Fruit fly (Drosophila melanogaster) whole organism, embryonic: Measurements from ENCODE around the gene Cyp12a5.
A peak's percentile ranks its signal among the peaks of the same experiment; 100 is the strongest.

Source experiments
- Antp ChIP-seq: fragments of 200-800 bp; sonication (Bioruptor generic); optimal IDR thresholded peaks from 3 replicates; lab custom pipeline; 2016; ENCODE audit warnings: missing biosample characterization, missing genetic modification characterization
- Asciz ChIP-seq: fragments of 200-800 bp; sonication (Bioruptor generic); optimal IDR thresholded peaks from 2 replicates; lab custom pipeline; 2017; ENCODE audit warnings: missing biosample characterization, mild to moderate bottlenecking, missing genetic modification characterization, missing genetic modification reagents
- CG10959 ChIP-seq: fragments of 200-800 bp; sonication (Bioruptor generic); IDR thresholded peaks from 2 replicates; pipeline ENCODE4 v1.3.6; 2022; ENCODE audit warnings: missing biosample characterization, missing genetic modification characterization
- CG10979 ChIP-seq: fragments of 200-800 bp; sonication (Bioruptor generic); optimal IDR thresholded peaks from 2 replicates; lab custom pipeline; 2018; ENCODE audit warnings: missing biosample characterization, mild to moderate bottlenecking, missing genetic modification characterization, moderate library complexity
- CG11398 ChIP-seq: fragments of 200-800 bp; sonication (Bioruptor generic); optimal IDR thresholded peaks from 2 replicates; lab custom pipeline; 2016; ENCODE audit warnings: missing biosample characterization, missing genetic modification characterization
- CG11456 ChIP-seq: fragments of 200-800 bp; sonication (Bioruptor generic); IDR thresholded peaks from 3 replicates; pipeline ENCODE4 v1.3.6; 2022; ENCODE audit warnings: missing biosample characterization, missing genetic modification characterization
- CG11695 ChIP-seq: fragments of 200-800 bp; sonication (Bioruptor generic); IDR thresholded peaks from 3 replicates; pipeline ENCODE4 v1.3.6; 2022; ENCODE audit warnings: missing biosample characterization, missing genetic modification characterization
- CG12391 ChIP-seq: fragments of 200-800 bp; sonication (Bioruptor generic); optimal IDR thresholded peaks from 3 replicates; lab custom pipeline; 2018; ENCODE audit warnings: missing biosample characterization, mild to moderate bottlenecking, missing genetic modification characterization, moderate library complexity
- CG14667 ChIP-seq: fragments of 200-800 bp; sonication (Bioruptor generic); IDR thresholded peaks from 2 replicates; pipeline ENCODE4 v1.3.6; 2022; ENCODE audit warnings: missing biosample characterization, missing genetic modification characterization
- CG17328 ChIP-seq: fragments of 200-800 bp; sonication (Bioruptor generic); IDR thresholded peaks from 2 replicates; pipeline ENCODE4 v1.3.6; 2022; ENCODE audit warnings: missing biosample characterization, missing genetic modification characterization
- CG17359 ChIP-seq: fragments of 200-800 bp; sonication (Bioruptor generic); optimal IDR thresholded peaks from 3 replicates; lab custom pipeline; 2018; ENCODE audit warnings: missing biosample characterization, mild to moderate bottlenecking, missing genetic modification characterization, moderate library complexity
- CG17385 ChIP-seq: fragments of 200-800 bp; sonication (Bioruptor generic); optimal IDR thresholded peaks from 3 replicates; lab custom pipeline; 2018; ENCODE audit warnings: missing biosample characterization, mild to moderate bottlenecking, missing genetic modification characterization
- CG2202 ChIP-seq: fragments of 200-800 bp; sonication (Bioruptor generic); optimal IDR thresholded peaks from 2 replicates; lab custom pipeline; 2018; ENCODE audit warnings: missing biosample characterization, mild to moderate bottlenecking, missing genetic modification characterization
- CG2875 ChIP-seq: fragments of 200-800 bp; sonication (Bioruptor generic); optimal IDR thresholded peaks from 2 replicates; lab custom pipeline; 2017; ENCODE audit warnings: missing biosample characterization, mild to moderate bottlenecking, missing genetic modification characterization, missing genetic modification reagents
- CG30403 ChIP-seq: fragments of 200-800 bp; sonication (Bioruptor generic); optimal IDR thresholded peaks from 3 replicates; lab custom pipeline; 2016; ENCODE audit warnings: missing biosample characterization, missing genetic modification characterization
- CG31224 ChIP-seq: fragments of 200-800 bp; sonication (Bioruptor generic); IDR thresholded peaks from 2 replicates; pipeline ENCODE4 v1.3.6; 2022; ENCODE audit warnings: missing biosample characterization, missing genetic modification characterization
- CG32772 ChIP-seq: fragments of 200-800 bp; sonication (Bioruptor generic); IDR thresholded peaks from 2 replicates; pipeline ENCODE4 v1.3.6; 2022; ENCODE audit warnings: missing biosample characterization, missing genetic modification characterization
- CG33213 ChIP-seq: fragments of 200-800 bp; sonication (Bioruptor generic); optimal IDR thresholded peaks from 3 replicates; lab custom pipeline; 2016; ENCODE audit warnings: missing biosample characterization, missing genetic modification characterization
- CG34376 ChIP-seq: fragments of 200-800 bp; sonication (Bioruptor generic); optimal IDR thresholded peaks from 2 replicates; lab custom pipeline; 2018; ENCODE audit warnings: missing biosample characterization, mild to moderate bottlenecking, missing genetic modification characterization
- CG6254 ChIP-seq: fragments of 200-800 bp; sonication (Bioruptor generic); optimal IDR thresholded peaks from 3 replicates; lab custom pipeline; 2017; ENCODE audit warnings: mild to moderate bottlenecking, missing biosample characterization, missing genetic modification reagents, missing genetic modification characterization
- CG8290 ChIP-seq, 3 experiments: fragments of 200-800 bp; sonication (Bioruptor generic); optimal IDR thresholded peaks; 2 replicates each; lab custom pipeline; 2016 to 2019; ENCODE audit warnings: missing biosample characterization in 3 of 3, missing genetic modification characterization in 3 of 3, mild to moderate bottlenecking in 2 of 3, moderate library complexity in 1 of 3
- CG8359 ChIP-seq: fragments of 200-800 bp; sonication (Bioruptor generic); optimal IDR thresholded peaks from 2 replicates; lab custom pipeline; 2017; ENCODE audit warnings: missing biosample characterization, mild to moderate bottlenecking, missing genetic modification characterization, borderline replicate concordance
- CG8388 ChIP-seq: fragments of 200-800 bp; sonication (Bioruptor generic); optimal IDR thresholded peaks from 2 replicates; lab custom pipeline; 2019; ENCODE audit warnings: missing biosample characterization, mild to moderate bottlenecking, missing genetic modification characterization, moderate library complexity
- D ChIP-seq, 2 experiments: fragments of 200-800 bp in 1 of 2; fragments of >200 bp in 1 of 2; sonication (Bioruptor generic) in 1 of 2; optimal IDR thresholded peaks; 2 replicates in 1 of 2; 3 replicates in 1 of 2; lab custom pipeline; 2017; ENCODE audit warnings: mild to moderate bottlenecking in 1 of 2, missing biosample characterization in 1 of 2, missing genetic modification characterization in 1 of 2, missing genetic modification reagents in 1 of 2
- Hmr ChIP-seq: fragments of 200-800 bp; sonication (Bioruptor generic); optimal IDR thresholded peaks from 3 replicates; lab custom pipeline; 2017; ENCODE audit warnings: mild to moderate bottlenecking, missing biosample characterization, missing genetic modification reagents, missing genetic modification characterization
- Hsf ChIP-seq: fragments of 200-800 bp; sonication (Bioruptor generic); optimal IDR thresholded peaks from 3 replicates; lab custom pipeline; 2016; ENCODE audit warnings: missing biosample characterization, missing genetic modification characterization
- Lhr ChIP-seq: fragments of 200-800 bp; sonication (Bioruptor generic); optimal IDR thresholded peaks from 3 replicates; lab custom pipeline; 2017; ENCODE audit warnings: mild to moderate bottlenecking, missing biosample characterization, missing genetic modification reagents, missing genetic modification characterization
- NC2β ChIP-seq: fragments of 200-800 bp; sonication (Bioruptor generic); optimal IDR thresholded peaks from 2 replicates; lab custom pipeline; 2016; ENCODE audit warnings: missing biosample characterization, missing genetic modification characterization
- PHDP ChIP-seq: fragments of 200-800 bp; sonication (Bioruptor generic); optimal IDR thresholded peaks from 3 replicates; lab custom pipeline; 2018; ENCODE audit warnings: missing biosample characterization, mild to moderate bottlenecking, missing genetic modification characterization, moderate library complexity
- Sry-δ ChIP-seq: fragments of 200-800 bp; sonication (Bioruptor generic); optimal IDR thresholded peaks from 2 replicates; lab custom pipeline; 2016; ENCODE audit warnings: missing biosample characterization, missing genetic modification characterization
- Xbp1 ChIP-seq: fragments of 200-800 bp; sonication (Bioruptor generic); optimal IDR thresholded peaks from 3 replicates; lab custom pipeline; 2016; ENCODE audit warnings: missing biosample characterization, mild to moderate bottlenecking, missing genetic modification characterization
- ap ChIP-seq: fragments of 200-800 bp; sonication (Bioruptor generic); IDR thresholded peaks from 2 replicates; pipeline ENCODE4 v1.3.6; 2022; ENCODE audit warnings: missing biosample characterization, missing genetic modification characterization
- az2 ChIP-seq: fragments of 200-800 bp; sonication (Bioruptor generic); optimal IDR thresholded peaks from 3 replicates; lab custom pipeline; 2016; ENCODE audit warnings: missing biosample characterization, missing genetic modification characterization
- chif ChIP-seq, 2 experiments: fragments of 200-800 bp; sonication (Bioruptor generic); optimal IDR thresholded peaks; 3 replicates each; lab custom pipeline; 2016; ENCODE audit warnings: missing biosample characterization in 2 of 2, missing genetic modification characterization in 2 of 2
- ci ChIP-seq: fragments of 200-800 bp; sonication (Bioruptor generic); IDR thresholded peaks from 3 replicates; pipeline ENCODE4 v1.3.6; 2022; ENCODE audit warnings: missing biosample characterization, missing genetic modification characterization
- crc ChIP-seq: fragments of 200-800 bp; sonication (Bioruptor generic); optimal IDR thresholded peaks from 2 replicates; lab custom pipeline; 2016; ENCODE audit warnings: missing biosample characterization, missing genetic modification characterization
- dmrt99B ChIP-seq: fragments of 200-800 bp; sonication (Bioruptor generic); optimal IDR thresholded peaks from 2 replicates; lab custom pipeline; 2018; ENCODE audit warnings: missing biosample characterization, mild to moderate bottlenecking, missing genetic modification characterization, moderate library complexity
- eve ChIP-seq, 2 experiments: fragments of >200 bp; optimal IDR thresholded peaks; 2 replicates each; lab custom pipeline; 2017; ENCODE audit warnings: missing biosample characterization in 2 of 2, missing genetic modification characterization in 2 of 2
- fu2 ChIP-seq: fragments of 200-800 bp; sonication (Bioruptor generic); optimal IDR thresholded peaks from 2 replicates; lab custom pipeline; 2016; ENCODE audit warnings: missing biosample characterization, missing genetic modification characterization
- gcm ChIP-seq: fragments of 200-800 bp; sonication (Bioruptor generic); optimal IDR thresholded peaks from 2 replicates; lab custom pipeline; 2019; ENCODE audit warnings: missing biosample characterization, mild to moderate bottlenecking, missing genetic modification characterization, moderate library complexity
- gem ChIP-seq: fragments of 200-800 bp; sonication (Bioruptor generic); optimal IDR thresholded peaks from 2 replicates; lab custom pipeline; 2019; ENCODE audit warnings: missing biosample characterization, mild to moderate bottlenecking, missing genetic modification characterization, moderate library complexity
- lmd ChIP-seq: fragments of 200-800 bp; sonication (Bioruptor generic); IDR thresholded peaks from 2 replicates; pipeline ENCODE4 v1.3.6; 2022; ENCODE audit warnings: missing biosample characterization, missing genetic modification characterization
- oc ChIP-seq: fragments of 200-800 bp; sonication (Bioruptor generic); optimal IDR thresholded peaks from 2 replicates; lab custom pipeline; 2018; ENCODE audit warnings: missing biosample characterization, mild to moderate bottlenecking, missing genetic modification characterization, moderate library complexity
- otp ChIP-seq: fragments of 200-800 bp; sonication (Bioruptor generic); IDR thresholded peaks from 3 replicates; pipeline ENCODE4, ENCODE4 v1.3.6; 2022; ENCODE audit warnings: missing biosample characterization, missing genetic modification characterization
- phol ChIP-seq: fragments of 200-800 bp; sonication (Bioruptor generic); optimal IDR thresholded peaks from 3 replicates; lab custom pipeline; 2018; ENCODE audit warnings: missing biosample characterization, mild to moderate bottlenecking, missing genetic modification characterization, moderate library complexity
- pum ChIP-seq: fragments of 200-800 bp; sonication (Bioruptor generic); optimal IDR thresholded peaks from 2 replicates; lab custom pipeline; 2016; ENCODE audit warnings: missing biosample characterization, missing genetic modification characterization
- stc ChIP-seq: fragments of 200-800 bp; sonication (Bioruptor generic); IDR thresholded peaks from 2 replicates; pipeline ENCODE4 v1.3.6; 2022; ENCODE audit warnings: missing biosample characterization, missing genetic modification characterization
- tap ChIP-seq: fragments of 200-800 bp; optimal IDR thresholded peaks from 3 replicates; lab custom pipeline; 2019; ENCODE audit warnings: missing biosample characterization, mild to moderate bottlenecking, missing genetic modification characterization, moderate library complexity
- vvl ChIP-seq: fragments of 200-800 bp; sonication (Bioruptor generic); IDR thresholded peaks from 2 replicates; pipeline ENCODE4 v1.3.6; 2022; ENCODE audit warnings: missing biosample characterization, missing genetic modification characterization

The Cyp12a5 gene

DNA sequence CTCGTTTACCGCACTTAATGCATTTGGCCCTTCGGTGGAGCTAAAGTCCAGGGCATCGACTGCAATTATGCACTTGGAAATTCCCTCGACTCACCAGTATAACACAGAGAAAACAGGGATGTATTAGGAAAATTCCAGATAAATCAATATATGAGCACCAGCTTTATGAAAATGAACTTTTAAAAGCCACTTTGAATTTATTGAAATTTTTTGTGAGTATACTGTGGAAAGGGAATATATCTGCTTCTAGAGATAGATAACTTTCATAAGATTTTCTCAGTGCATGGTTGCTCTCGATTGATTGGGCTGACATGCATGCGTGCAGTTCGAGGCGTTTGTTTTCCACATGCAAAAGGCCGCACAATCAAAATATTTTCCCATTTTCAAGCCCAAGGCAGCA lies 26.6 kb upstream of the Cyp12a5 start (continued):
- TF ChIP-seq CG17385 (GFP tag; lab: Kevin White, UChicago) (no peak), chif (GFP tag; optimal IDR thresholded peaks at IDR 0.05; lab: Kevin White, UChicago) (peak in 1 of 2 experiments; percentile 27), CG2202 (tag; lab: Kevin White, UChicago) (peak; percentile 2), az2 (peak; percentile 25), CG17328 (GFP tag; lab: Robert Waterston, UW) (peak; percentile 61), CG10979 (tag; lab: Kevin White, UChicago) (peak; percentile 67), gcm (GFP tag; lab: Kevin White, UChicago) (peak; percentile 32), Antp (GFP tag; lab: Kevin White, UChicago) (no peak), vvl (GFP tag; lab: Robert Waterston, UW) (0 out of 2 replicates have a peak, but pooled peaks have one; percentile 35), fu2 (GFP tag; lab: Kevin White, UChicago) (no peak), ci (GFP tag; lab: Robert Waterston, UW) (peak; percentile 57; the same call in 1 of the 3 replicates), tap (tag; lab: Kevin White, UChicago) (peak; percentile 43), NC2β (peak; percentile 4), CG32772 (GFP tag; lab: Robert Waterston, UW) (no peak), CG34376 (GFP tag; lab: Kevin White, UChicago) (no peak), CG11695 (GFP tag; lab: Robert Waterston, UW) (no peak), Hsf (GFP tag; lab: Kevin White, UChicago) (peak; percentile 24), pum (GFP tag; lab: Kevin White, UChicago) (peak; percentile 13), Sry-δ (GFP tag; lab: Kevin White, UChicago) (peak; percentile 3), CG17359 (tag; lab: Kevin White, UChicago) (peak; percentile 40), CG33213 (no peak), Xbp1 (peak; percentile 20), CG8359 (GFP tag; lab: Kevin White, UChicago) (peak; percentile 8), D (optimal IDR thresholded peaks at IDR 0.05; lab: Kevin White, UChicago) (no peak), D (GFP tag; optimal IDR thresholded peaks at IDR 0.05; lab: Kevin White, UChicago) (peak; percentile 36), CG14667 (GFP tag; lab: Robert Waterston, UW) (0 out of 2 replicates have a peak, but pooled peaks have one; percentile 28), Lhr (GFP tag; lab: Kevin White, UChicago) (no peak), CG2875 (peak; percentile 19), dmrt99B (tag; lab: Kevin White, UChicago) (peak; percentile 76), CG8388 (GFP tag; lab: Kevin White, UChicago) (peak; percentile 57), CG6254 (GFP tag; lab: Kevin White, UChicago) (peak; percentile 1), Hmr (GFP tag; lab: Kevin White, UChicago) (no peak), CG11456 (GFP tag; lab: Robert Waterston, UW) (no peak), CG30403 (peak; percentile 36), CG12391 (tag; lab: Kevin White, UChicago) (peak; percentile 33), PHDP (tag; lab: Kevin White, UChicago) (peak; percentile 34), CG31224 (GFP tag; lab: Robert Waterston, UW) (no peak), otp (GFP tag; lab: Robert Waterston, UW) (peak; percentile 54; the same call in 1 of the 3 replicates), lmd (peak; percentile 21; the same call in 1 of the 2 replicates), Asciz (peak; percentile 57), phol (tag; lab: Kevin White, UChicago) (peak; percentile 53), CG8290 (GFP tag; optimal IDR thresholded peaks at IDR 0.05; lab: Kevin White, UChicago) (no peak), CG8290 (tag; optimal IDR thresholded peaks at IDR 0.05; lab: Kevin White, UChicago) (no peak), stc (peak; percentile 19; the same call in 1 of the 2 replicates), oc (tag; lab: Kevin White, UChicago) (peak; percentile 3), ap (GFP tag; lab: Robert Waterston, UW) (peak; percentile 47; the same call in 1 of the 2 replicates), gem (tag; lab: Kevin White, UChicago) (peak; percentile 72), crc (GFP tag; lab: Kevin White, UChicago) (no peak), CG10959 (GFP tag; lab: Robert Waterston, UW) (0 out of 2 replicates have a peak, but pooled peaks have one; percentile 21), eve (GFP tag; optimal IDR thresholded peaks at IDR 0.05; lab: Kevin White, UChicago) (peak in 1 of 2 experiments; percentile 69), CG11398 (GFP tag; lab: Kevin White, UChicago) (no peak)
